Fruit fly (Drosophila melanogaster) whole organism, embryonic: ENCODE results near the gene CG13659.

ENCODE experiments used
- Atf-2 ChIP-seq: fragments of 200-800 bp; sonication (Bioruptor generic); optimal IDR thresholded peaks from 2 replicates; lab custom pipeline; 2016; ENCODE audit warnings: missing biosample characterization, missing genetic modification characterization
- Atf6 ChIP-seq: fragments of 200-800 bp; sonication (Bioruptor generic); IDR thresholded peaks from 2 replicates; pipeline ENCODE4 v1.3.6; 2022; ENCODE audit warnings: missing biosample characterization, missing genetic modification characterization
- B-H2 ChIP-seq: fragments of 200-800 bp; sonication (Bioruptor generic); optimal IDR thresholded peaks from 2 replicates; lab custom pipeline; 2018; ENCODE audit warnings: missing biosample characterization, mild to moderate bottlenecking, missing genetic modification characterization
- Bdp1 ChIP-seq: fragments of 200-800 bp; sonication (Bioruptor generic); optimal IDR thresholded peaks from 3 replicates; lab custom pipeline; 2016; ENCODE audit warnings: missing biosample characterization, missing genetic modification characterization
- Bgb ChIP-seq: fragments of 200-800 bp; sonication (Bioruptor generic); IDR thresholded peaks from 2 replicates; pipeline ENCODE4 v1.3.6; 2022; ENCODE audit warnings: missing biosample characterization, missing genetic modification characterization; ENCODE audit not compliant: partially characterized antibody
- CG1024 ChIP-seq: fragments of 200-800 bp; sonication (Bioruptor generic); IDR thresholded peaks from 2 replicates; pipeline ENCODE4 v1.3.6; 2022; ENCODE audit warnings: missing biosample characterization, missing genetic modification characterization
- CG12391 ChIP-seq: fragments of 200-800 bp; sonication (Bioruptor generic); optimal IDR thresholded peaks from 3 replicates; lab custom pipeline; 2018; ENCODE audit warnings: missing biosample characterization, mild to moderate bottlenecking, missing genetic modification characterization, moderate library complexity
- CG12942 ChIP-seq: fragments of 200-800 bp; sonication (Bioruptor generic); optimal IDR thresholded peaks from 3 replicates; lab custom pipeline; 2016; ENCODE audit warnings: missing biosample characterization, missing genetic modification characterization
- CG15514 ChIP-seq: fragments of 200-800 bp; sonication (Bioruptor generic); optimal IDR thresholded peaks from 3 replicates; lab custom pipeline; 2017; ENCODE audit warnings: missing biosample characterization, missing genetic modification characterization, mild to moderate bottlenecking, moderate library complexity, missing genetic modification reagents
- CG16779 ChIP-seq: fragments of 200-800 bp; sonication (Bioruptor generic); IDR thresholded peaks from 2 replicates; pipeline ENCODE4 v1.3.6; 2022; ENCODE audit warnings: missing biosample characterization, missing genetic modification characterization
- CG16863 ChIP-seq: fragments of 200-800 bp; sonication (Bioruptor generic); optimal IDR thresholded peaks from 3 replicates; lab custom pipeline; 2016; ENCODE audit warnings: missing biosample characterization, missing genetic modification characterization
- CG17568 ChIP-seq: fragments of 200-800 bp; sonication (Bioruptor generic); optimal IDR thresholded peaks from 2 replicates; lab custom pipeline; 2018; ENCODE audit warnings: missing biosample characterization, mild to moderate bottlenecking, missing genetic modification characterization, moderate library complexity
- CG1792 ChIP-seq: fragments of 200-800 bp; sonication (Bioruptor generic); optimal IDR thresholded peaks from 2 replicates; lab custom pipeline; 2016; ENCODE audit warnings: missing biosample characterization, missing genetic modification characterization
- CG2202 ChIP-seq: fragments of 200-800 bp; sonication (Bioruptor generic); optimal IDR thresholded peaks from 2 replicates; lab custom pipeline; 2018; ENCODE audit warnings: missing biosample characterization, mild to moderate bottlenecking, missing genetic modification characterization
- CG30020 ChIP-seq: fragments of 200-800 bp; optimal IDR thresholded peaks from 2 replicates; lab custom pipeline; 2019; ENCODE audit warnings: missing biosample characterization, mild to moderate bottlenecking, missing genetic modification characterization, moderate library complexity
- CG31224 ChIP-seq: fragments of 200-800 bp; sonication (Bioruptor generic); IDR thresholded peaks from 2 replicates; pipeline ENCODE4 v1.3.6; 2022; ENCODE audit warnings: missing biosample characterization, missing genetic modification characterization
- CG33557 ChIP-seq: fragments of 200-800 bp; sonication (Bioruptor generic); optimal IDR thresholded peaks from 2 replicates; lab custom pipeline; 2019; ENCODE audit warnings: missing biosample characterization, mild to moderate bottlenecking, missing genetic modification characterization, moderate library complexity
- CG3726 ChIP-seq: fragments of 200-800 bp; sonication (Bioruptor generic); IDR thresholded peaks from 3 replicates; pipeline ENCODE4, ENCODE4 v1.3.6; 2022; ENCODE audit warnings: missing biosample characterization, missing genetic modification characterization
- CG4424 ChIP-seq: fragments of 200-800 bp; sonication (Bioruptor generic); optimal IDR thresholded peaks from 3 replicates; lab custom pipeline; 2016; ENCODE audit warnings: missing biosample characterization, missing genetic modification characterization
- CG6272 ChIP-seq: fragments of 200-800 bp; sonication (Bioruptor generic); IDR thresholded peaks from 2 replicates; pipeline ENCODE4 v1.3.6; 2022; ENCODE audit warnings: missing biosample characterization, missing genetic modification characterization
- CG8944 ChIP-seq: fragments of 200-800 bp; sonication (Bioruptor generic); optimal IDR thresholded peaks from 3 replicates; lab custom pipeline; 2016; ENCODE audit warnings: missing biosample characterization, missing genetic modification characterization
- CTCF ChIP-seq: fragments of 200-800 bp; sonication (Bioruptor generic); optimal IDR thresholded peaks from 2 replicates; lab custom pipeline; 2017; ENCODE audit warnings: missing biosample characterization, mild to moderate bottlenecking, missing genetic modification characterization, moderate library complexity
- CkIIα-i1 ChIP-seq: fragments of 200-800 bp; sonication (Bioruptor generic); IDR thresholded peaks from 2 replicates; pipeline ENCODE4 v1.3.6; 2022; ENCODE audit warnings: missing biosample characterization, missing genetic modification characterization
- CoRest ChIP-seq: fragments of 200-800 bp; sonication (Bioruptor generic); optimal IDR thresholded peaks from 3 replicates; lab custom pipeline; 2018; ENCODE audit warnings: missing biosample characterization, mild to moderate bottlenecking, missing genetic modification characterization, moderate library complexity
- Dad ChIP-seq: fragments of 200-800 bp; sonication (Bioruptor generic); optimal IDR thresholded peaks from 3 replicates; lab custom pipeline; 2016; ENCODE audit warnings: missing biosample characterization, missing genetic modification characterization
- Drgx ChIP-seq: fragments of 200-800 bp; sonication (Bioruptor generic); IDR thresholded peaks from 2 replicates; pipeline ENCODE4 v1.3.6; 2022; ENCODE audit warnings: missing biosample characterization, missing genetic modification characterization
- Eip74EF ChIP-seq, 2 experiments: fragments of 200-800 bp in 1 of 2; fragments of >200 bp in 1 of 2; sonication (Bioruptor generic) in 1 of 2; optimal IDR thresholded peaks; 2 replicates each; lab custom pipeline; 2017 to 2019; ENCODE audit warnings: missing biosample characterization in 2 of 2, missing genetic modification characterization in 2 of 2, mild to moderate bottlenecking in 1 of 2, moderate library complexity in 1 of 2
- H2.0 ChIP-seq: fragments of 200-800 bp; sonication (Bioruptor generic); IDR thresholded peaks from 2 replicates; pipeline ENCODE4 v1.3.6; 2022; ENCODE audit warnings: missing biosample characterization, missing genetic modification characterization
- HHEX ChIP-seq: fragments of 200-800 bp; sonication (Bioruptor generic); optimal IDR thresholded peaks from 3 replicates; lab custom pipeline; 2017; ENCODE audit warnings: missing biosample characterization, mild to moderate bottlenecking, missing genetic modification characterization, missing genetic modification reagents
- HLH54F ChIP-seq: fragments of 200-800 bp; sonication (Bioruptor generic); optimal IDR thresholded peaks from 3 replicates; lab custom pipeline; 2016; ENCODE audit warnings: missing biosample characterization, missing genetic modification characterization
- Hand ChIP-seq: fragments of 200-800 bp; sonication (Bioruptor generic); optimal IDR thresholded peaks from 2 replicates; lab custom pipeline; 2017; ENCODE audit warnings: mild to moderate bottlenecking, missing biosample characterization, missing genetic modification reagents, missing genetic modification characterization
- HmgD ChIP-seq: fragments of 200-800 bp; sonication (Bioruptor generic); optimal IDR thresholded peaks from 3 replicates; lab custom pipeline; 2016; ENCODE audit warnings: missing biosample characterization, missing genetic modification characterization
- Hr39 ChIP-seq: fragments of >200 bp; optimal IDR thresholded peaks from 2 replicates; lab custom pipeline; 2017
- Myb ChIP-seq: fragments of 200-800 bp; sonication (Bioruptor generic); optimal IDR thresholded peaks from 2 replicates; lab custom pipeline; 2016; ENCODE audit warnings: missing biosample characterization, missing genetic modification characterization
- Sin3A ChIP-seq: fragments of >200 bp; optimal IDR thresholded peaks from 2 replicates; lab custom pipeline; 2018
- Ssrp ChIP-seq: fragments of 200-800 bp; sonication (Bioruptor generic); optimal IDR thresholded peaks from 2 replicates; lab custom pipeline; 2018; ENCODE audit warnings: missing biosample characterization, mild to moderate bottlenecking, missing genetic modification characterization, moderate library complexity
- Tbp ChIP-seq: fragments of >200 bp; optimal IDR thresholded peaks from 2 replicates; lab custom pipeline; 2018; ENCODE audit warnings: missing biosample characterization, missing genetic modification characterization
- Trl ChIP-seq, 3 experiments: fragments of >200 bp in 2 of 3; fragments of 200-800 bp in 1 of 3; sonication (Bioruptor generic) in 1 of 3; optimal IDR thresholded peaks; 2 replicates in 1 of 3; 3 replicates in 2 of 3; lab custom pipeline; 2016 to 2017; ENCODE audit warnings: missing biosample characterization in 1 of 3, missing genetic modification characterization in 1 of 3
- Xrp1 ChIP-seq: fragments of 200-800 bp; sonication (Bioruptor generic); IDR thresholded peaks from 2 replicates; pipeline ENCODE4 v1.3.6; 2022; ENCODE audit warnings: missing biosample characterization, missing genetic modification characterization
- bowl ChIP-seq: fragments of 200-800 bp; sonication (Bioruptor generic); IDR thresholded peaks from 2 replicates; pipeline ENCODE4 v1.3.6; 2022; ENCODE audit warnings: missing biosample characterization, missing genetic modification characterization
- dm ChIP-seq: fragments of 200-800 bp; sonication (Bioruptor generic); optimal IDR thresholded peaks from 3 replicates; lab custom pipeline; 2016; ENCODE audit warnings: missing biosample characterization, missing genetic modification characterization
- dmrt99B ChIP-seq: fragments of 200-800 bp; sonication (Bioruptor generic); optimal IDR thresholded peaks from 2 replicates; lab custom pipeline; 2018; ENCODE audit warnings: missing biosample characterization, mild to moderate bottlenecking, missing genetic modification characterization, moderate library complexity
- exex ChIP-seq: fragments of 200-800 bp; sonication (Bioruptor generic); optimal IDR thresholded peaks from 4 replicates; lab custom pipeline; 2018; ENCODE audit warnings: missing biosample characterization, mild to moderate bottlenecking, missing genetic modification characterization, moderate library complexity
- ftz-f1 ChIP-seq: fragments of 200-800 bp; sonication (Bioruptor generic); optimal IDR thresholded peaks from 2 replicates; lab custom pipeline; 2016; ENCODE audit warnings: missing biosample characterization, missing genetic modification characterization
- h ChIP-seq: fragments of >200 bp; optimal IDR thresholded peaks from 2 replicates; lab custom pipeline; 2017
- kni ChIP-seq: fragments of 200-800 bp; sonication (Bioruptor generic); optimal IDR thresholded peaks from 3 replicates; lab custom pipeline; 2017; ENCODE audit warnings: mild to moderate bottlenecking, missing biosample characterization, missing genetic modification reagents, missing genetic modification characterization
- maf-S ChIP-seq: fragments of 200-800 bp; sonication (Bioruptor generic); optimal IDR thresholded peaks from 2 replicates; lab custom pipeline; 2016; ENCODE audit warnings: missing biosample characterization, missing genetic modification characterization
- oc ChIP-seq: fragments of 200-800 bp; sonication (Bioruptor generic); optimal IDR thresholded peaks from 2 replicates; lab custom pipeline; 2018; ENCODE audit warnings: missing biosample characterization, mild to moderate bottlenecking, missing genetic modification characterization, moderate library complexity
- peb ChIP-seq: fragments of 200-800 bp; sonication (Bioruptor generic); IDR thresholded peaks from 2 replicates; pipeline ENCODE4 v1.3.6; 2022; ENCODE audit warnings: missing biosample characterization, missing genetic modification characterization
- pros ChIP-seq: fragments of 200-800 bp; sonication (Bioruptor generic); optimal IDR thresholded peaks from 3 replicates; lab custom pipeline; 2019; ENCODE audit warnings: missing biosample characterization, mild to moderate bottlenecking, missing genetic modification characterization, moderate library complexity
- sob ChIP-seq: fragments of 200-800 bp; sonication (Bioruptor generic); IDR thresholded peaks from 2 replicates; pipeline ENCODE4 v1.3.6; 2022; ENCODE audit warnings: missing biosample characterization, missing genetic modification characterization
- wor ChIP-seq: fragments of 200-800 bp; sonication (Bioruptor generic); IDR thresholded peaks from 2 replicates; pipeline ENCODE4 v1.3.6; 2022; ENCODE audit warnings: missing biosample characterization, missing genetic modification characterization
- zfh1 ChIP-seq: fragments of 200-800 bp; sonication (Bioruptor generic); IDR thresholded peaks from 3 replicates; pipeline ENCODE4 v1.3.6; 2022; ENCODE audit warnings: missing biosample characterization, missing genetic modification characterization

The CG13659 gene

dm6 chr3R:25303857-25304440 lies 3.3 kb downstream of the CG13659 start, which contains the start of gene CG31436 (continued):
- TF ChIP-seq Atf-2 (GFP tag; lab: Kevin White, UChicago) (no peak), CG8944 (GFP tag; lab: Kevin White, UChicago) (no peak), CG1792 (GFP tag; lab: Kevin White, UChicago) (no peak), CkIIα-i1 (GFP tag; lab: Robert Waterston, UW) (no peak), Bgb (no peak), HmgD (GFP tag; lab: Kevin White, UChicago) (no peak), CG1024 (no peak), CG3726 (GFP tag; lab: Robert Waterston, UW) (no peak), CTCF (GFP tag; lab: Kevin White, UChicago) (no peak), H2.0 (GFP tag; lab: Robert Waterston, UW) (no peak), CG15514 (GFP tag; lab: Kevin White, UChicago) (peak; percentile 12), HHEX (no peak), HLH54F (GFP tag; lab: Kevin White, UChicago) (no peak), CG16779 (GFP tag; lab: Robert Waterston, UW) (no peak), CG12391 (tag; lab: Kevin White, UChicago) (no peak), CG6272 (GFP tag; lab: Robert Waterston, UW) (no peak), Dad (GFP tag; lab: Kevin White, UChicago) (no peak), maf-S (GFP tag; lab: Kevin White, UChicago) (no peak), zfh1 (GFP tag; lab: Robert Waterston, UW) (no peak), dmrt99B (tag; lab: Kevin White, UChicago) (no peak), CG16863 (GFP tag; lab: Kevin White, UChicago) (no peak), CG31224 (GFP tag; lab: Robert Waterston, UW) (no peak), CG30020 (tag; lab: Kevin White, UChicago) (no peak), Ssrp (tag; lab: Kevin White, UChicago) (no peak), pros (GFP tag; lab: Kevin White, UChicago) (no peak), Tbp (GFP tag; lab: Kevin White, UChicago) (no peak), exex (tag; lab: Kevin White, UChicago) (peak; percentile 42), bowl (GFP tag; lab: Robert Waterston, UW) (no peak), B-H2 (no peak), CG2202 (tag; lab: Kevin White, UChicago) (no peak), sob (GFP tag; lab: Robert Waterston, UW) (no peak), wor (GFP tag; lab: Robert Waterston, UW) (no peak), Drgx (GFP tag; lab: Robert Waterston, UW) (no peak), peb (no peak), CG4424 (GFP tag; lab: Kevin White, UChicago) (no peak), CoRest (tag; lab: Kevin White, UChicago) (no peak), ftz-f1 (peak; percentile 92), CG33557 (GFP tag; lab: Kevin White, UChicago) (no peak), kni (GFP tag; lab: Kevin White, UChicago) (no peak), CG17568 (GFP tag; lab: Kevin White, UChicago) (no peak), Myb (GFP tag; lab: Kevin White, UChicago) (no peak), Atf6 (GFP tag; lab: Robert Waterston, UW) (no peak), Eip74EF (GFP tag; optimal IDR thresholded peaks at IDR 0.05; lab: Kevin White, UChicago) (peak in 1 of 2 experiments; percentile 18), Xrp1 (GFP tag; lab: Robert Waterston, UW) (no peak), Sin3A (lab: Kevin White, UChicago) (no peak), Trl (optimal IDR thresholded peaks at IDR 0.05; lab: Kevin White, UChicago) (peak; percentile 44 to 82), Trl (GFP tag; optimal IDR thresholded peaks at IDR 0.05; lab: Kevin White, UChicago) (no peak), CG12942 (GFP tag; lab: Kevin White, UChicago) (no peak), Hand (GFP tag; lab: Kevin White, UChicago) (no peak), h (lab: Kevin White, UChicago) (no peak), dm (GFP tag; lab: Kevin White, UChicago) (no peak), Hr39 (lab: Kevin White, UChicago) (no peak), oc (tag; lab: Kevin White, UChicago) (no peak), Bdp1 (no peak)
